Fruit fly (Drosophila melanogaster) whole organism, adult: ENCODE measurements around the gene CG2533.
"Not testable (repeated sequence)": the region's sequence is repeated elsewhere in the genome, so short reads cannot be mapped to it uniquely, and the experiment has no call there.

Experiments used
- CG11617 ChIP-seq: fragments of 200-800 bp; sonication (Bioruptor generic); optimal IDR thresholded peaks from 2 replicates; lab custom pipeline; 2017; ENCODE audit warnings: mild to moderate bottlenecking, missing biosample characterization, missing genetic modification reagents, missing genetic modification characterization
- CG12768 ChIP-seq: fragments of 200-800 bp; sonication (Bioruptor generic); optimal IDR thresholded peaks from 2 replicates; lab custom pipeline; 2017; ENCODE audit warnings: missing biosample characterization, missing genetic modification characterization, mild to moderate bottlenecking, moderate library complexity, missing genetic modification reagents
- CG14711 ChIP-seq: fragments of 200-800 bp; sonication (Bioruptor generic); optimal IDR thresholded peaks from 2 replicates; lab custom pipeline; 2018; ENCODE audit warnings: missing biosample characterization, mild to moderate bottlenecking, missing genetic modification characterization, moderate library complexity
- CG1620 ChIP-seq: fragments of 200-800 bp; sonication (Bioruptor generic); optimal IDR thresholded peaks from 2 replicates; lab custom pipeline; 2016; ENCODE audit warnings: missing biosample characterization, missing genetic modification characterization
- CG33017 ChIP-seq: fragments of 200-800 bp; sonication (Bioruptor generic); optimal IDR thresholded peaks from 2 replicates; lab custom pipeline; 2018; ENCODE audit warnings: missing biosample characterization, mild to moderate bottlenecking, missing genetic modification characterization, moderate library complexity
- CG5204 ChIP-seq: fragments of 200-800 bp; sonication (Bioruptor generic); optimal IDR thresholded peaks from 2 replicates; lab custom pipeline; 2016; ENCODE audit warnings: missing biosample characterization, missing genetic modification characterization
- CG7045 ChIP-seq: fragments of 200-800 bp; sonication (Bioruptor generic); optimal IDR thresholded peaks from 2 replicates; lab custom pipeline; 2017; ENCODE audit warnings: missing biosample characterization, mild to moderate bottlenecking, missing genetic modification characterization
- CG7101 ChIP-seq: fragments of 200-800 bp; sonication (Bioruptor generic); optimal IDR thresholded peaks from 2 replicates; lab custom pipeline; 2018; ENCODE audit warnings: missing biosample characterization, mild to moderate bottlenecking, missing genetic modification characterization, moderate library complexity
- Clk ChIP-seq: fragments of 200-800 bp; sonication (Bioruptor generic); optimal IDR thresholded peaks from 2 replicates; lab custom pipeline; 2017; ENCODE audit warnings: missing biosample characterization, missing genetic modification characterization
- Crg-1 ChIP-seq: fragments of 200-800 bp; sonication (Bioruptor generic); optimal IDR thresholded peaks from 2 replicates; lab custom pipeline; 2016; ENCODE audit warnings: missing biosample characterization, missing genetic modification characterization
- Hr96 ChIP-seq: fragments of 200-800 bp; sonication (Bioruptor generic); optimal IDR thresholded peaks from 2 replicates; lab custom pipeline; 2016; ENCODE audit warnings: missing biosample characterization, missing genetic modification characterization
- Mnt ChIP-seq: fragments of 200-800 bp; sonication (Bioruptor generic); optimal IDR thresholded peaks from 2 replicates; lab custom pipeline; 2016; ENCODE audit warnings: missing biosample characterization, mild to moderate bottlenecking, missing genetic modification characterization
- bab1 ChIP-seq: fragments of 200-800 bp; sonication (Bioruptor generic); optimal IDR thresholded peaks from 3 replicates; lab custom pipeline; 2019; ENCODE audit warnings: missing biosample characterization, mild to moderate bottlenecking, missing genetic modification characterization, moderate library complexity
- cic ChIP-seq: fragments of 200-800 bp; sonication (Bioruptor generic); optimal IDR thresholded peaks from 2 replicates; lab custom pipeline; 2017; ENCODE audit warnings: missing biosample characterization, mild to moderate bottlenecking, missing genetic modification characterization, moderate library complexity
- cnc ChIP-seq, 2 experiments: fragments of >200 bp; optimal IDR thresholded peaks; 2 replicates each; lab custom pipeline; 2017
- kay ChIP-seq: fragments of 200-800 bp; sonication (Bioruptor generic); peaks from one replicate; lab custom pipeline; 2016; ENCODE audit warnings: missing biosample characterization, missing genetic modification characterization, borderline replicate concordance
- ovo ChIP-seq: fragments of 200-800 bp; sonication (Bioruptor generic); optimal IDR thresholded peaks from 2 replicates; lab custom pipeline; 2016; ENCODE audit warnings: missing biosample characterization, missing genetic modification characterization
- pad ChIP-seq: fragments of 200-800 bp; sonication (Bioruptor generic); optimal IDR thresholded peaks from 3 replicates; lab custom pipeline; 2017; ENCODE audit warnings: missing biosample characterization, missing genetic modification characterization, mild to moderate bottlenecking, moderate library complexity, missing genetic modification reagents
- tj ChIP-seq: fragments of 200-800 bp; sonication (Bioruptor generic); optimal IDR thresholded peaks from 3 replicates; lab custom pipeline; 2017; ENCODE audit warnings: missing biosample characterization, mild to moderate bottlenecking, missing genetic modification characterization, moderate library complexity
- toe ChIP-seq: fragments of 200-800 bp; sonication (Bioruptor generic); optimal IDR thresholded peaks from 2 replicates; lab custom pipeline; 2016; ENCODE audit warnings: missing biosample characterization, missing genetic modification characterization

CG2533 gene

DNA sequence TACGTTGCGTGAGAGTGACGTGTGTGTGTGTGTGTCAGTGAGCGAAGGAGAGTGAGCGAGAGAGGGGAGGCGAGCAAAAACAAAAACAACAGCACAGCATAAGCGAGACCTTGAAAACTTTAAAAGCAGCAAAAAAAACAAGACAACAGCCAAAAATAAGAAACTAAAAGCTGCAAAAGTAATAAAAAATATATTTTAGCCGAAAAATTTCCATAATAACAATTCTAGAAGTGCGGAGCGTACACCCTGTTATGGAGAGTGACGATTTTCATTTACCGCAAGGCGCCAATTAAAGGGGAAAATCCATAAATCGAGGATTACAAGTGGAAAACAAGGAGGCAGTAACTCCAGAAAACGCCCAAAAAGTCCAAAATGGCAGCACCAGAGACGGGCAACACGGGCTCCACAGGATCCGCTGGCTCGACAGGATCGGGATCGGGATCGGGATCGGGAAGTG, 12.5 kb upstream of the CG2533 start:
- TF ChIP-seq CG11617 (GFP tag; lab: Kevin White, UChicago) (no peak), CG1620 (no peak), cic (no peak), pad (peak; percentile 54), tj (GFP tag; lab: Kevin White, UChicago) (no peak), CG33017 (tag; lab: Kevin White, UChicago) (no peak), ovo (GFP tag; lab: Kevin White, UChicago) (no peak), Clk (GFP tag; lab: Kevin White, UChicago) (no peak)

DNA sequence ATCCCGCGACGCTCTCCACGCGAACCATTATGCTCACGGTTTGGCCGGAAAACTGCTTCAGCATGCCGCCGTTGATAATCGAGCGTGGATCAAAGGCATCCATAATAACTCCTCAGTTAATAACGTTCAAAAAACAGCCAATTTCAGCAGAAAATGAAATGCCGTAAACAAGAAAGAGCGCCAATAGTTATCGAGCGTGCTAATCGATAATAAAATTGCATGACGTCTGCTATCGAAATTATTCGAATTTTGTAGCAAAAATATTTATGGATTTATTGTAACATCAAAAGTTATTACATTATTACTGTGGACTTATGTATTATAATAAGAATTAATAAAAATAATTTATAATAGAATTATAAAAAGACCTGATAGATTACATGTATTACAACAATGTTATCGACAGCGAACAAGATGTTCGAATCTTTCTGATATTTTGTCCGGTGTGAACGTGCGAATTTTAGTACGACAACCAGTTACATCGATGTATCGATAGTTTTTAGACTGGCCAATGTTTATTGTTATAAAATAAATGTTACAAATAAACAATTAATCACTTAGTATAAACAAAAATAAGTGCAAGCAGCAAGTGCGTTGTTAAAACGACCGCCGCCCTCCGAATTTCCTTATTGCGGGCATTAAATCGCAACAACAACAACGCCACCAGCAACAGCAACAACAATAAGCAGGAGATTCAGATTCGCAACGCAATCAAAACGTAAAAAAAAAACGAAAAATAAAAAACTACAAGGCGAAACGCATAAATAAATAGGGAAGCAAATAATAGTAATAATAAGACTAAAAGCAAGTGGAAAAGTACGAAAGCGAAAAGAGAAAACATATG, 11.9 kb upstream of the CG2533 start, which contains the start of the genes RPA3 and Met:
Gene RPA3, minus strand, starts transcription at position 189 of the 844 bp plus-strand sequence.
Gene Met, plus strand, starts transcription at position 473 of the 844 bp plus-strand sequence.
- TF ChIP-seq CG14711 (no peak), Mnt (GFP tag; lab: Kevin White, UChicago) (peak; percentile 17), tj (GFP tag; lab: Kevin White, UChicago) (peak; percentile 84), bab1 (GFP tag; lab: Kevin White, UChicago) (peak; percentile 18), CG12768 (GFP tag; lab: Kevin White, UChicago) (no peak), pad (no peak)

DNA sequence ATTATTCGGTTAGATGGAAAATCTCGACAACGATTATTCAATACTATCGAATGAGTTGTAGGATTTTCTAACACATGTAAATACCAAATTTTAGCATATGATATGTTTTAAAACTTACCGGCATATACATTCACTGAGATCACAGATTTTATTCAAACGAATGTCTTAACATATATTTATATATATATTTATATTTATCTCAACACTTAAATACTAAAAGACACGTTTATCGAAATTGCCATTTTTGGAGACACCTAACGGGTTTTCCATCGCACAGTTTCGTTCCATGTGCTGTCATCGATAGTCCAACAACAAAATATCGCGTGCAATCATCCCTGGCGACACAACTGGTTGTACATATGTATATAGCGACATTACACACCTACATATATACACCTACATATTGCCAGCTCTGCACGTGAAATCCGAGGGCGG, 7.7 kb upstream of the CG2533 start, which contains the start of the genes CG2247 and CG1703:
Gene CG2247, minus strand, starts transcription at position 8 of the 435 bp plus-strand sequence.
Gene CG1703, plus strand, starts transcription at position 283 of the 435 bp plus-strand sequence.
- TF ChIP-seq bab1 (GFP tag; lab: Kevin White, UChicago) (peak; percentile 11), CG12768 (GFP tag; lab: Kevin White, UChicago) (no peak), CG7101 (peak; percentile 22), cic (peak; percentile 11), CG5204 (GFP tag; lab: Kevin White, UChicago) (no peak), toe (no peak), CG7045 (GFP tag; lab: Kevin White, UChicago) (no peak), CG11617 (GFP tag; lab: Kevin White, UChicago) (no peak), Hr96 (GFP tag; lab: Kevin White, UChicago) (no peak), CG14711 (no peak), cnc (optimal IDR thresholded peaks at IDR 0.05; lab: Kevin White, UChicago) (no peak), kay (no peak), ovo (GFP tag; lab: Kevin White, UChicago) (peak; percentile 94), Crg-1 (GFP tag; lab: Kevin White, UChicago) (no peak), CG1620 (no peak), Mnt (GFP tag; lab: Kevin White, UChicago) (peak; percentile 85), CG33017 (tag; lab: Kevin White, UChicago) (no peak), tj (GFP tag; lab: Kevin White, UChicago) (no peak), pad (no peak), Clk (GFP tag; lab: Kevin White, UChicago) (no peak)

DNA sequence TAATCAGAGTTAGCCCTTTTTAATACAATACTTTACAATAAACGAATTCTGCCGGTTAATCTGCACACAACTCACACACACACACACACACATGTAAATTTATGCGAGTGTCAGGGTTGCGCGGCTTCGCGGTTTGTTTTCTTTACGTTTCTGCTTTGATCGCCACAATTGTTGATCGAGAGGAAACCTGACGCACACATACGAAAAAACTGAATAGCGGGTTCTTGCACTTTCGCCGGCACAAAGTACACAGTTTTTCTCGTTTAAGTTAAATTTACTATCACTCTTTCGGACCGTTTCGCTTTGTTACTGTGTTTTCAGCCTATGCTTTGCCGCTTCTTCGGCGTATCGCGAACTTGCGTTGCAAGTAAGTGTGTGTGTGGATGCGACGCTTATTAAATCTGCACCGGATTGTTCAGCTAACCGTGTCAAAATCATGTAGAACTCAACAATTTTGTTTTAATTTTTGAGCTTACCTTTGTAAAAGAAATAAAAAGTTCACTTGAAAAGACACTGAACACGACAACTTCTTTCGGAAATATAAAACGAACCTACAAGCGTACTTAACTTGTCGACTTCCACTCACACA, 7.2 kb upstream of the CG2533 start:
- no peak for TF ChIP-seq CG5204 (GFP tag; lab: Kevin White, UChicago)
- no peak for TF ChIP-seq CG7045 (GFP tag; lab: Kevin White, UChicago)
- TF ChIP-seq CG14711 = peak; percentile 94
- TF ChIP-seq cic = peak; percentile 31
- TF ChIP-seq tj (GFP tag; lab: Kevin White, UChicago) = peak; percentile 86
- TF ChIP-seq Crg-1 (GFP tag; lab: Kevin White, UChicago) = no peak

DNA sequence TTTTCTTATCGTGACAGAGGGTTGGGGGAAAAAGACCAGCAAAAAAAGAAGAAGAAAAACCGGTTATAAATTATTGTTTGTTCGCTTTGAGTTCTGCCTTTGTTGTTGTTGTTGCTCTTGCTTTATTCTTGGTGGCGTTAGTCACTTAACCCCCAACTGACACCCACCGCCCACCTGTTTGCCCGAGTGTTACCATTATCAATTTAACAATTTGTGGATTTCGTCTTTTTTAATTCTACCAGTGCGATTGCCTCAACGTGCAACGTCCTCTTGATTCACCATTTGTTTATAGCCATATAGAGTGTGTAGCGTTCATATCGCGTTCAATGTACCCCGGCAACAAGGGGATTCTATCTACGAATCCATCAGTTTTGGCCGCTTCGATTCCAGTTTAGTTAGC, 2.6 kb downstream of the CG2533 start:
- TF ChIP-seq bab1 (GFP tag; lab: Kevin White, UChicago) (no peak), kay (peak; percentile 56), tj (GFP tag; lab: Kevin White, UChicago) (peak; percentile 41)

DNA sequence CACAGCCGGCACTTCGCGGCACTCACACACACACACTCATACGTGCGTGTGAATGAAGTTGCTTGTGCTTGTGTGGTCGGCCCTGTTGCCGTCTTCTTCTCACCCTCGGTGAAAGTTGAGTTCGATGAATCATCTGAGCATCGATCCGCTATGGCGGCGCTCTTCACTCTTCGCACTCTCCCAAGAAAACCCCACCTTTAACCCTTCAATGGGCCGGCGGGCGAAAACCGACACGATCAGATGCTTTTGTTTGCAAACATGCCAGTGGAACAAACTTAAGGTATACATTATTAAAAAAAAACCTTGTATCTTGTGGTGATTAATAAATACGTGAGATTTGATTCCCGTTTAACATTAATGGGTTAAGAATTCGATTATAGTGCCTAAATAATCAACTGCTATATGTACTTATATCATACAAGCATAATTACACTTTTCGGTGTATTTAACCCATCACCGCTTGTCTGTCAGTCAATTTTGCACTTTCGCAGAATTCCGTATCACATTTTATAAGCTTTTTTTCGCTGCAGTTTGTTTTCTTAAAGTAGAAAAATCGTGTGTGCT, 3.1 kb downstream of the CG2533 start:
- TF ChIP-seq bab1 (GFP tag; lab: Kevin White, UChicago) = peak; percentile 31
- TF ChIP-seq tj (GFP tag; lab: Kevin White, UChicago) = peak; percentile 98
- peak; percentile 84 for TF ChIP-seq pad
- TF ChIP-seq Hr96 (GFP tag; lab: Kevin White, UChicago) = no peak
- no peak for TF ChIP-seq CG5204 (GFP tag; lab: Kevin White, UChicago)

DNA sequence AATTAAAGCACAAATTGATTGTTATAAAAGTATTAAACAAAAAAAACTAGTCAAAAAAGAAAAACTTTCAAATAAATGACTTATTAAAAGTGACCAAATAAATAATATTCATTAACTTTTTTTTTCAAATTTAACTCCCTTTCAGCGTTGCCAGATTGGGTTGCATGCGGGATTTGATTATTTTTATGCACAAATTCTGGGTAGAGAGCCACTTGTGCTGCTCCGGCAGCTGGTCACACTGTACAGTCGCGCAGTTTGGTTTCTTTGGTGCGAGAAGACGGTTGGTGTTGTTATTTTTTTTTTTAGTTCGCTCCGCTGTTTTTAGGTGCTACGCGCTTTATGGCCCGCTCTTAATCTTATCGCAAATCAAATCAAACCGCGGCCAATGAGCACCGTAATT, 4.4 kb downstream of the CG2533 start, which contains the start of gene rho-4:
Gene rho-4, plus strand, starts transcription at position 250 of the 400 bp plus-strand sequence.
- not testable (repeated sequence) for TF ChIP-seq CG1620; bab1 (GFP tag; lab: Kevin White, UChicago); CG11617 (GFP tag; lab: Kevin White, UChicago)
